Worm (Caenorhabditis elegans) whole organism, young adult: ENCODE data around the gene F54F2.9.

Experiments used
- B0019.2 ChIP-seq: fragments of 200-800 bp; sonication (Bioruptor generic); conservative IDR thresholded peaks from 2 replicates; pipeline ENCODE4 v1.3.6; 2022; ENCODE audit warnings: missing genetic modification reagents, missing genetic modification characterization, missing compliant biosample characterization
- B0035.1 ChIP-seq: sonication (generic microtip); optimal IDR thresholded peaks from 2 replicates; lab custom pipeline; 2016; ENCODE audit warnings: missing genetic modification characterization, mild to moderate bottlenecking, missing compliant biosample characterization, missing genotype, missing genetic modification reagents
- B0336.3 ChIP-seq: fragments of 200-800 bp; sonication (Bioruptor generic); IDR thresholded peaks from 2 replicates; pipeline ENCODE4 v1.3.6; 2022; ENCODE audit warnings: missing genetic modification characterization, missing compliant biosample characterization
- C17E4.6 ChIP-seq: fragments of 200-800 bp; sonication (Bioruptor generic); IDR thresholded peaks from 2 replicates; pipeline ENCODE4 v1.3.6; 2022; ENCODE audit warnings: missing genetic modification reagents, missing genetic modification characterization, missing compliant biosample characterization
- F10E7.11 ChIP-seq: sonication (generic microtip); optimal IDR thresholded peaks from 2 replicates; lab custom pipeline; 2017; ENCODE audit warnings: mild to moderate bottlenecking, missing genetic modification characterization, moderate library complexity, missing compliant biosample characterization
- F52B5.7 ChIP-seq: sonication (generic microtip); optimal IDR thresholded peaks from 2 replicates; lab custom pipeline; 2016; ENCODE audit warnings: mild to moderate bottlenecking, missing genetic modification characterization, missing compliant biosample characterization
- F57A8.1 ChIP-seq: fragments of 200-800 bp; sonication (Bioruptor generic); optimal IDR thresholded peaks from 2 replicates; lab custom pipeline; 2018; ENCODE audit warnings: mild to moderate bottlenecking, missing genetic modification characterization, moderate library complexity, missing compliant biosample characterization
- K11D2.4 ChIP-seq: fragments of 200-800 bp; sonication (Bioruptor generic); IDR thresholded peaks from 2 replicates; pipeline ENCODE4 v1.3.6; 2022; ENCODE audit warnings: missing genetic modification reagents, missing genetic modification characterization, missing compliant biosample characterization
- K12H6.12 ChIP-seq: fragments of 200-800 bp; sonication (Bioruptor generic); optimal IDR thresholded peaks from 2 replicates; lab custom pipeline; 2018; ENCODE audit warnings: mild to moderate bottlenecking, missing genetic modification characterization, missing compliant biosample characterization
- Y56A3A.18 ChIP-seq: fragments of 200-800 bp; sonication (Bioruptor generic); IDR thresholded peaks from 2 replicates; pipeline ENCODE4 v1.3.6; 2022; ENCODE audit warnings: missing genetic modification reagents, missing genetic modification characterization, missing compliant biosample characterization
- Y79H2A.3 ChIP-seq: fragments of 200-800 bp; sonication (Bioruptor generic); conservative IDR thresholded peaks from 2 replicates; pipeline ENCODE4 v1.3.6; 2022; ENCODE audit warnings: missing genetic modification reagents, missing genetic modification characterization, missing compliant biosample characterization
- Y95B8A.8 ChIP-seq: fragments of 200-800 bp; sonication (Bioruptor generic); IDR thresholded peaks from 2 replicates; pipeline ENCODE4 v1.3.6; 2022; ENCODE audit warnings: missing genetic modification reagents, missing genetic modification characterization, missing compliant biosample characterization
- ama-1 ChIP-seq, 3 experiments: fragments of 150-350 bp in 1 of 3; sonication (generic microtip) in 2 of 3; optimal IDR thresholded peaks; 2 replicates each; lab custom pipeline; 2014 to 2018; ENCODE audit warnings: missing biosample characterization in 2 of 3, missing genetic modification characterization in 2 of 3, missing genetic modification reagents in 2 of 3
- aptf-3 ChIP-seq: fragments of 200-800 bp; sonication (Bioruptor generic); IDR thresholded peaks from 2 replicates; pipeline ENCODE4 v1.3.6; 2022; ENCODE audit warnings: missing genetic modification characterization, missing compliant biosample characterization
- atf-7 ChIP-seq: sonication (generic microtip); optimal IDR thresholded peaks from 2 replicates; lab custom pipeline; 2017; ENCODE audit warnings: mild to moderate bottlenecking, missing genetic modification characterization, missing compliant biosample characterization
- bed-1 ChIP-seq: fragments of 200-800 bp; sonication (Bioruptor generic); IDR thresholded peaks from 2 replicates; pipeline ENCODE4 v1.3.6; 2022; ENCODE audit warnings: missing genetic modification reagents, missing genetic modification characterization, missing compliant biosample characterization
- ceh-27 ChIP-seq: fragments of 200-800 bp; sonication (Bioruptor generic); optimal IDR thresholded peaks from 2 replicates; lab custom pipeline; 2018; ENCODE audit warnings: mild to moderate bottlenecking, missing genetic modification characterization, moderate library complexity, missing compliant biosample characterization
- ceh-58 ChIP-seq: fragments of 200-800 bp; sonication (Bioruptor generic); IDR thresholded peaks from 2 replicates; pipeline ENCODE4 v1.3.6; 2022; ENCODE audit warnings: missing genetic modification characterization, missing compliant biosample characterization
- die-1 ChIP-seq: sonication (generic microtip); optimal IDR thresholded peaks from 2 replicates; lab custom pipeline; 2016; ENCODE audit warnings: missing genotype, mild to moderate bottlenecking, missing genetic modification characterization, missing compliant biosample characterization
- dox-1 ChIP-seq: fragments of 200-800 bp; sonication (Bioruptor generic); IDR thresholded peaks from 2 replicates; pipeline ENCODE4 v1.3.6; 2022; ENCODE audit warnings: missing genetic modification reagents, missing genetic modification characterization, missing compliant biosample characterization
- dpff-1 ChIP-seq: sonication (generic microtip); optimal IDR thresholded peaks from 2 replicates; lab custom pipeline; 2017; ENCODE audit warnings: mild to moderate bottlenecking, missing genetic modification characterization, missing compliant biosample characterization
- egl-44 ChIP-seq: fragments of 200-800 bp; sonication (Bioruptor generic); IDR thresholded peaks from 2 replicates; pipeline ENCODE4 v1.3.6; 2022; ENCODE audit warnings: missing genetic modification reagents, missing genetic modification characterization, missing compliant biosample characterization
- ets-4 ChIP-seq: fragments of 200-800 bp; sonication (Bioruptor generic); optimal IDR thresholded peaks from 2 replicates; lab custom pipeline; 2018; ENCODE audit warnings: mild to moderate bottlenecking, missing genetic modification characterization, missing compliant biosample characterization
- gei-17 ChIP-seq: fragments of 200-800 bp; sonication (Bioruptor generic); optimal IDR thresholded peaks from 2 replicates; lab custom pipeline; 2018; ENCODE audit warnings: mild to moderate bottlenecking, missing genetic modification characterization, missing compliant biosample characterization
- him-1 ChIP-seq: sonication (generic microtip); optimal IDR thresholded peaks from 2 replicates; lab custom pipeline; 2016; ENCODE audit warnings: missing genotype, missing genetic modification reagents, missing genetic modification characterization, missing compliant biosample characterization
- hlh-26 ChIP-seq: fragments of 200-800 bp; sonication (Bioruptor generic); conservative IDR thresholded peaks from 2 replicates; pipeline ENCODE4 v1.3.6; 2022; ENCODE audit warnings: missing genetic modification reagents, missing genetic modification characterization, missing compliant biosample characterization
- hmg-1.2 ChIP-seq: fragments of 200-800 bp; sonication (Bioruptor generic); IDR thresholded peaks from 2 replicates; pipeline ENCODE4 v1.3.6; 2022; ENCODE audit warnings: missing genetic modification reagents, missing genetic modification characterization, missing compliant biosample characterization
- lin-26 ChIP-seq: fragments of 200-800 bp; sonication (Bioruptor generic); IDR thresholded peaks from 2 replicates; pipeline ENCODE4 v1.3.6; 2022; ENCODE audit warnings: missing genetic modification reagents, missing genetic modification characterization, missing compliant biosample characterization
- lin-40 ChIP-seq: sonication (generic microtip); optimal IDR thresholded peaks from 2 replicates; lab custom pipeline; 2016; ENCODE audit warnings: missing genetic modification characterization, mild to moderate bottlenecking, missing compliant biosample characterization, missing genotype, missing genetic modification reagents
- lir-1 ChIP-seq: fragments of 200-800 bp; sonication (Bioruptor generic); conservative IDR thresholded peaks from 2 replicates; pipeline ENCODE4 v1.3.6; 2022; ENCODE audit warnings: missing genetic modification reagents, missing genetic modification characterization, missing compliant biosample characterization
- lsl-1 ChIP-seq: fragments of 200-800 bp; sonication (Bioruptor generic); optimal IDR thresholded peaks from 2 replicates; lab custom pipeline; 2018; ENCODE audit warnings: mild to moderate bottlenecking, missing genetic modification characterization, moderate library complexity, missing compliant biosample characterization
- mcd-1 ChIP-seq: fragments of 200-800 bp; sonication (Bioruptor generic); IDR thresholded peaks from 2 replicates; pipeline ENCODE4 v1.3.6; 2022; ENCODE audit warnings: missing genetic modification reagents, missing genetic modification characterization, missing compliant biosample characterization
- nfyb-1 ChIP-seq: fragments of 200-800 bp; sonication (Bioruptor generic); IDR thresholded peaks from 2 replicates; pipeline ENCODE4 v1.3.6; 2022; ENCODE audit warnings: missing genetic modification reagents, missing genetic modification characterization, missing compliant biosample characterization
- nhr-80 ChIP-seq: sonication (generic microtip); optimal IDR thresholded peaks from 2 replicates; lab custom pipeline; 2016; ENCODE audit warnings: missing genetic modification characterization, missing compliant biosample characterization
- nhr-90 ChIP-seq: sonication (generic microtip); optimal IDR thresholded peaks from 2 replicates; lab custom pipeline; 2016; ENCODE audit warnings: missing genotype, mild to moderate bottlenecking, missing genetic modification characterization, missing compliant biosample characterization
- rcor-1 ChIP-seq: fragments of 200-800 bp; sonication (Bioruptor generic); IDR thresholded peaks from 2 replicates; pipeline ENCODE4 v1.3.6; 2022; ENCODE audit warnings: missing genetic modification reagents, missing genetic modification characterization, missing compliant biosample characterization
- snpc-1.3 ChIP-seq: sonication (generic microtip); optimal IDR thresholded peaks from 2 replicates; lab custom pipeline; 2017; ENCODE audit warnings: missing genetic modification characterization, mild to moderate bottlenecking, missing compliant biosample characterization, antibody characterized with exemption, moderate library complexity, missing genotype, missing genetic modification reagents; ENCODE audit not compliant: insufficient read depth
- snpc-4 ChIP-seq, 5 experiments: fragments of 150-350 bp in 1 of 5; sonication (generic microtip) in 4 of 5; optimal IDR thresholded peaks; 2 replicates each; lab custom pipeline; 2014 to 2018; ENCODE audit warnings: missing genetic modification characterization in 5 of 5, missing biosample characterization in 3 of 5, antibody characterized with exemption in 2 of 5, mild to moderate bottlenecking in 2 of 5, missing compliant biosample characterization in 2 of 5, missing genotype in 2 of 5, moderate library complexity in 2 of 5, missing genetic modification reagents in 1 of 5
- tbp1 ChIP-seq: fragments of 200-800 bp; sonication (Bioruptor generic); optimal IDR thresholded peaks from 2 replicates; lab custom pipeline; 2018; ENCODE audit warnings: mild to moderate bottlenecking, missing genetic modification characterization, missing compliant biosample characterization
- tbx-9 ChIP-seq: sonication (generic microtip); optimal IDR thresholded peaks from 2 replicates; lab custom pipeline; 2016; ENCODE audit warnings: borderline replicate concordance, missing genetic modification characterization, inconsistent platforms, missing compliant biosample characterization
- unc-130 ChIP-seq: sonication (generic microtip); optimal IDR thresholded peaks from 2 replicates; lab custom pipeline; 2016; ENCODE audit warnings: missing genetic modification reagents, missing genetic modification characterization, missing compliant biosample characterization
- zfh-2 ChIP-seq: fragments of 200-800 bp; sonication (Bioruptor generic); conservative IDR thresholded peaks from 2 replicates; pipeline ENCODE4 v1.3.6; 2022; ENCODE audit warnings: missing genetic modification reagents, missing genetic modification characterization, missing compliant biosample characterization
- ztf-18 ChIP-seq: sonication (generic microtip); optimal IDR thresholded peaks from 2 replicates; lab custom pipeline; 2016; ENCODE audit warnings: missing genotype, mild to moderate bottlenecking, missing genetic modification characterization, missing compliant biosample characterization
- ztf-22 ChIP-seq: fragments of 200-800 bp; sonication (Bioruptor generic); optimal IDR thresholded peaks from 2 replicates; lab custom pipeline; 2018; ENCODE audit warnings: mild to moderate bottlenecking, missing genetic modification characterization, moderate library complexity, missing compliant biosample characterization
- ztf-3 ChIP-seq: fragments of 200-800 bp; sonication (Bioruptor generic); optimal IDR thresholded peaks from 2 replicates; lab custom pipeline; 2018; ENCODE audit warnings: mild to moderate bottlenecking, missing genetic modification characterization, missing compliant biosample characterization

The F54F2.9 gene

ce11 chrIII:8801864-8802818, 24.9 kb downstream of the F54F2.9 start (continued):
- TF ChIP-seq nfyb-1 (GFP tag; lab: Robert Waterston, UW), result peak; percentile 88
- TF ChIP-seq lsl-1 (GFP tag; lab: Kevin White, UChicago), result no peak
- peak; percentile 90 for TF ChIP-seq ceh-27 (GFP tag; lab: Kevin White, UChicago)
- TF ChIP-seq K11D2.4 (GFP tag; lab: Robert Waterston, UW), result peak; percentile 74; the same call in 1 of the 2 replicates
- no peak for TF ChIP-seq snpc-4 (GFP tag; optimal IDR thresholded peaks at IDR 0.05; lab: Kevin White, UChicago)
- peak; percentile 49 to 76 (median 74) for TF ChIP-seq snpc-4 (tag; optimal IDR thresholded peaks at IDR 0.05; lab: Kevin White, UChicago)
- TF ChIP-seq hlh-26, result no peak
- no peak for TF ChIP-seq ama-1 (optimal IDR thresholded peaks at IDR 0.05; lab: Kevin White, UChicago)
- no peak for TF ChIP-seq ama-1 (GFP tag; optimal IDR thresholded peaks at IDR 0.05; lab: Kevin White, UChicago)
- peak; percentile 33; the same call in 1 of the 2 replicates for TF ChIP-seq rcor-1
- TF ChIP-seq nhr-90 (tag; lab: Kevin White, UChicago), result peak; percentile 85
- TF ChIP-seq B0035.1 (tag; lab: Kevin White, UChicago), result peak; percentile 67
- TF ChIP-seq him-1 (tag; lab: Kevin White, UChicago), result no peak
- TF ChIP-seq unc-130 (GFP tag; lab: Kevin White, UChicago), result no peak
- TF ChIP-seq lir-1 (GFP tag; lab: Robert Waterston, UW), result peak; percentile 49; the same call in 1 of the 2 replicates
- peak; percentile 96 for TF ChIP-seq lin-40 (tag; lab: Kevin White, UChicago)
- peak; percentile 77 for TF ChIP-seq ztf-18
- no peak for TF ChIP-seq bed-1 (GFP tag; lab: Robert Waterston, UW)
- TF ChIP-seq mcd-1, result peak; percentile 69
- peak; percentile 57 for TF ChIP-seq tbp1 (GFP tag; lab: Kevin White, UChicago)
- peak; percentile 94 for TF ChIP-seq B0336.3 (GFP tag; lab: Robert Waterston, UW)
- TF ChIP-seq snpc-1.3, result peak; percentile 48
- TF ChIP-seq F10E7.11, result no peak
- peak; percentile 75; the same call in 1 of the 2 replicates for TF ChIP-seq lin-26 (GFP tag; lab: Robert Waterston, UW)
- TF ChIP-seq gei-17 (GFP tag; lab: Kevin White, UChicago), result peak; percentile 73
- no peak for TF ChIP-seq F57A8.1 (GFP tag; lab: Kevin White, UChicago)
- TF ChIP-seq ceh-58, result no peak
- no peak for TF ChIP-seq aptf-3 (GFP tag; lab: Robert Waterston, UW)
- no peak for TF ChIP-seq Y95B8A.8 (GFP tag; lab: Robert Waterston, UW)
- TF ChIP-seq C17E4.6, result no peak
- peak; percentile 83 for TF ChIP-seq ztf-3 (GFP tag; lab: Kevin White, UChicago)
- TF ChIP-seq K12H6.12 (tag; lab: Kevin White, UChicago), result peak; percentile 98
- TF ChIP-seq nhr-80 (tag; lab: Kevin White, UChicago), result peak; percentile 99
- TF ChIP-seq egl-44, result no peak; the same call in 1 of the 2 replicates
- TF ChIP-seq hmg-1.2 (GFP tag; lab: Robert Waterston, UW), result peak; percentile 91
- TF ChIP-seq die-1 (tag; lab: Kevin White, UChicago), result peak; percentile 4
- no peak for TF ChIP-seq B0019.2
- TF ChIP-seq dpff-1, result no peak
- TF ChIP-seq dox-1 (GFP tag; lab: Robert Waterston, UW), result peak; percentile 88
- TF ChIP-seq Y79H2A.3, result no peak
- peak; percentile 97 for TF ChIP-seq zfh-2 (GFP tag; lab: Robert Waterston, UW)
- no peak for TF ChIP-seq tbx-9 (tag; lab: Kevin White, UChicago)
- TF ChIP-seq ztf-22, result peak; percentile 96
- TF ChIP-seq F52B5.7 (tag; lab: Kevin White, UChicago), result no peak
- 0 out of 2 replicates have a peak, but pooled peaks have one; percentile 21 for TF ChIP-seq Y56A3A.18 (GFP tag; lab: Robert Waterston, UW)
- peak; percentile 98 for TF ChIP-seq atf-7 (tag; lab: Kevin White, UChicago)
- peak; percentile 78 for TF ChIP-seq ets-4 (GFP tag; lab: Kevin White, UChicago)
